Worm (Caenorhabditis elegans) whole organism, early embryonic: ENCODE data around the gene rnp-1.

Source experiments
- B0310.2 ChIP-seq: sonication (generic microtip); optimal IDR thresholded peaks from 2 replicates; lab custom pipeline; 2016; ENCODE audit warnings: mild to moderate bottlenecking, missing genetic modification characterization, missing compliant biosample characterization
- F13C5.2 ChIP-seq: sonication (generic microtip); optimal IDR thresholded peaks from 2 replicates; lab custom pipeline; 2017; ENCODE audit warnings: mild to moderate bottlenecking, missing genetic modification characterization, inconsistent platforms, missing compliant biosample characterization
- aly-1 ChIP-seq: sonication (generic microtip); optimal IDR thresholded peaks from 2 replicates; lab custom pipeline; 2016; ENCODE audit warnings: missing genetic modification characterization, missing compliant biosample characterization
- ama-1 ChIP-seq: fragments of 150-350 bp; optimal IDR thresholded peaks from 2 replicates; lab custom pipeline; 2014
- ceh-13 ChIP-seq: fragments of 200-800 bp; sonication (Bioruptor generic); optimal IDR thresholded peaks from 2 replicates; lab custom pipeline; 2018; ENCODE audit warnings: mild to moderate bottlenecking, missing genetic modification characterization, missing compliant biosample characterization
- ceh-36 ChIP-seq: sonication (generic microtip); optimal IDR thresholded peaks from 2 replicates; lab custom pipeline; 2016; ENCODE audit warnings: missing genetic modification characterization, inconsistent platforms, missing compliant biosample characterization
- ets-7 ChIP-seq: sonication (generic microtip); optimal IDR thresholded peaks from 2 replicates; lab custom pipeline; 2016; ENCODE audit warnings: missing genotype, missing genetic modification characterization, missing compliant biosample characterization
- flt-1 ChIP-seq: fragments of 200-800 bp; sonication (Bioruptor generic); IDR thresholded peaks from 2 replicates; pipeline ENCODE4 v1.3.6; 2022; ENCODE audit warnings: missing genetic modification characterization, missing compliant biosample characterization
- hmbx-1 ChIP-seq: sonication (generic microtip); optimal IDR thresholded peaks from 2 replicates; lab custom pipeline; 2016; ENCODE audit warnings: mild to moderate bottlenecking, missing genetic modification characterization, missing compliant biosample characterization
- hmg-4 ChIP-seq: fragments of 200-800 bp; sonication (Bioruptor generic); optimal IDR thresholded peaks from 2 replicates; lab custom pipeline; 2018; ENCODE audit warnings: mild to moderate bottlenecking, missing genetic modification characterization, missing compliant biosample characterization
- hnd-1 ChIP-seq: sonication (generic microtip); optimal IDR thresholded peaks from 2 replicates; lab custom pipeline; 2016; ENCODE audit warnings: missing genetic modification characterization, missing compliant biosample characterization
- pes-1 ChIP-seq: fragments of 200-800 bp; sonication (Bioruptor generic); IDR thresholded peaks from 2 replicates; pipeline ENCODE4 v1.3.6; 2022; ENCODE audit warnings: missing genetic modification reagents, missing genetic modification characterization, missing compliant biosample characterization
- scrt-1 ChIP-seq: fragments of 200-800 bp; sonication (Bioruptor generic); IDR thresholded peaks from 2 replicates; pipeline ENCODE4 v1.3.6; 2022; ENCODE audit warnings: missing genetic modification characterization, missing compliant biosample characterization
- sea-1 ChIP-seq: fragments of 200-800 bp; sonication (Bioruptor generic); conservative IDR thresholded peaks from 2 replicates; pipeline ENCODE4 v1.3.6; 2022; ENCODE audit warnings: missing genetic modification characterization, missing compliant biosample characterization
- tbx-11 ChIP-seq: fragments of 200-800 bp; sonication (Bioruptor generic); IDR thresholded peaks from 2 replicates; pipeline ENCODE4 v1.3.6; 2022; ENCODE audit warnings: missing genetic modification characterization, missing compliant biosample characterization
- tbx-37 ChIP-seq: fragments of 200-800 bp; sonication (Bioruptor generic); conservative IDR thresholded peaks from 2 replicates; pipeline ENCODE4 v1.3.6; 2022; ENCODE audit warnings: missing genetic modification reagents, missing genetic modification characterization, missing compliant biosample characterization
- tra-4 ChIP-seq: sonication (generic microtip); optimal IDR thresholded peaks from 2 replicates; lab custom pipeline; 2017; ENCODE audit warnings: missing genetic modification characterization, missing compliant biosample characterization

The rnp-1 gene

ce11 chrV:12208678-12209077, 16.6 kb downstream of the rnp-1 start:
- no peak for TF ChIP-seq sea-1 (GFP tag; lab: Robert Waterston, UW)
- TF ChIP-seq pes-1 (GFP tag; lab: Robert Waterston, UW) = no peak
- no peak for TF ChIP-seq ceh-13 (GFP tag; lab: Kevin White, UChicago)

ce11 chrV:12209951-12210350, 17.9 kb downstream of the rnp-1 start:
- TF ChIP-seq aly-1 (tag; lab: Kevin White, UChicago) (no peak), tra-4 (tag; lab: Kevin White, UChicago) (no peak), hmbx-1 (no peak), F13C5.2 (tag; lab: Kevin White, UChicago) (no peak), ets-7 (tag; lab: Kevin White, UChicago) (no peak), hmg-4 (GFP tag; lab: Kevin White, UChicago) (no peak), ceh-13 (GFP tag; lab: Kevin White, UChicago) (no peak), hnd-1 (no peak), B0310.2 (tag; lab: Kevin White, UChicago) (no peak)

DNA sequence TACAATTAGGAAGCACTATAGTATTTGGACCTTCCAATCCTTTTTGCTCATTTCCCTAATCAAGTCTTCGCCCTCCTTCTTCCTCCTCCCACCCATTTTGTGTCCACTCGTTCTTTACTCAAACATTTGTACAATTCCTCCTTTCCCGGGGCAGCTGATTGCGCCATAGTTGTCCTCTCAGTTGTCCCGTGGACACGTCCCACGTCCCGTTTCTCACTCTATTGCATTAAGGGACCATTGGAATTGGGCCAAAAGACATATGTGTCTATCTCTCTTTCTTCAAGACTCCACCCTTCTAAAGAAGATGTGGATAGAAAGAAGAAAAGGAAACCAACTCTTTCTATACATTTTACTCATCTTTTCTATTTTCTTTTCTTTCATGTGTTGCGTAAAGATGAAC, 19.0 kb downstream of the rnp-1 start:
- TF ChIP-seq F13C5.2 (tag; lab: Kevin White, UChicago) (no peak), ceh-36 (no peak), ets-7 (tag; lab: Kevin White, UChicago) (no peak), pes-1 (GFP tag; lab: Robert Waterston, UW) (no peak), tbx-37 (GFP tag; lab: Robert Waterston, UW) (no peak), aly-1 (tag; lab: Kevin White, UChicago) (no peak), scrt-1 (no peak), sea-1 (GFP tag; lab: Robert Waterston, UW) (no peak), B0310.2 (tag; lab: Kevin White, UChicago) (no peak), tra-4 (tag; lab: Kevin White, UChicago) (no peak)

DNA sequence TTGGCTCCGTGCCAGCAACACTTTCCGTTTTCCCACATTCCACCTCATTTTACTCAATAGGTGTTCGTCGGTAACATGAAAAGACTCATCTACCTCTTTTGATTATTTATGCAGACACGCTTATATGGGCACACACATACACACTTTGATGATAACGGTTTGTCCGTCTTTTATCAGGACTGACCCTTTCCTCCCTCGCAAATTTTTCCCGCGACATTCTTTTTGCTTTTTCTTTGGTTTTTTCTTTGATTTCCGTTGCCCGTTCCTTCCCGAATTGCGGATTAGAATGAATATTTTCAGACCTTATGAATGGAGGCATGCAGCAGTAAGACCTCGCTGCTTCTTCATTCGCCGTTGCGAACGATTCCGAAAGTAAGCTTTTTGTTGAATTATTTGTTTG, 21.0 kb downstream of the rnp-1 start, which contains the start of gene vab-8:
vab-8 (plus strand) TSS at position 301 of the 400 bp plus-strand sequence.
- TF ChIP-seq ama-1 (lab: Kevin White, UChicago) (no peak), tbx-37 (GFP tag; lab: Robert Waterston, UW) (no peak), sea-1 (GFP tag; lab: Robert Waterston, UW) (no peak), scrt-1 (no peak), hmg-4 (GFP tag; lab: Kevin White, UChicago) (no peak), ceh-36 (no peak), flt-1 (GFP tag; lab: Robert Waterston, UW) (no peak), aly-1 (tag; lab: Kevin White, UChicago) (no peak), pes-1 (GFP tag; lab: Robert Waterston, UW) (no peak), hnd-1 (no peak), ets-7 (tag; lab: Kevin White, UChicago) (no peak), ceh-13 (GFP tag; lab: Kevin White, UChicago) (no peak), tra-4 (tag; lab: Kevin White, UChicago) (no peak)

DNA sequence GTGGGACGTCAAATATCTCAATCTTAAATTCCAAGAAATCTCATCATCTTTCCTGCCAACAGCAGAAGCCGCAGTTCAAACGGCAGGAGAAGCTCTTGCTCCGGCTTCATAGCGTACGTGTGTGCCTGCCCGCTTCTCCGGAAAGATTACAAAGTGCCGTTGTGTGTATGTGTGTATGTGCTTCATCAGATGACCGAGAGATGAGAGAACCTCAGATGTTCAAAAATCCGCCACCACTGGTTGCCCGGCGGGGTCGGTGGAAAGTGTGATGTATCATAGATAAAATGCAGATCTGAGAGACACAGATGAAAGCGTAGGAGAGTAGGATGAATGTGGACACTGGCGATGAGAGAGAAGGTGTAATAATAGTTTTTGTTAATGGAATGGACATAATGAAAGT, 41.4 kb downstream of the rnp-1 start:
- no peak for TF ChIP-seq tbx-11 (GFP tag; lab: Robert Waterston, UW)
- TF ChIP-seq aly-1 (tag; lab: Kevin White, UChicago) = no peak
- TF ChIP-seq F13C5.2 (tag; lab: Kevin White, UChicago) = no peak
- TF ChIP-seq B0310.2 (tag; lab: Kevin White, UChicago) = no peak
- no peak for TF ChIP-seq ceh-13 (GFP tag; lab: Kevin White, UChicago)
- no peak for TF ChIP-seq ceh-36
- no peak for TF ChIP-seq hnd-1
- no peak for TF ChIP-seq flt-1 (GFP tag; lab: Robert Waterston, UW)
- no peak for TF ChIP-seq hmg-4 (GFP tag; lab: Kevin White, UChicago)
- TF ChIP-seq tra-4 (tag; lab: Kevin White, UChicago) = no peak
- TF ChIP-seq hmbx-1 = no peak
- TF ChIP-seq scrt-1 = no peak
- TF ChIP-seq pes-1 (GFP tag; lab: Robert Waterston, UW) = no peak
- TF ChIP-seq ets-7 (tag; lab: Kevin White, UChicago) = no peak

- TF ChIP-seq hmg-4 (GFP tag; lab: Kevin White, UChicago) = no peak
- no peak for TF ChIP-seq ets-7 (tag; lab: Kevin White, UChicago)
- TF ChIP-seq tbx-37 (GFP tag; lab: Robert Waterston, UW) = no peak
- TF ChIP-seq sea-1 (GFP tag; lab: Robert Waterston, UW) = no peak
- TF ChIP-seq pes-1 (GFP tag; lab: Robert Waterston, UW) = no peak
- TF ChIP-seq F13C5.2 (tag; lab: Kevin White, UChicago) = no peak
- no peak for TF ChIP-seq hmbx-1
- TF ChIP-seq ceh-36 = no peak
- TF ChIP-seq B0310.2 (tag; lab: Kevin White, UChicago) = no peak
- no peak for TF ChIP-seq scrt-1
- no peak for TF ChIP-seq hnd-1
- no peak for TF ChIP-seq tbx-11 (GFP tag; lab: Robert Waterston, UW)
- no peak for TF ChIP-seq flt-1 (GFP tag; lab: Robert Waterston, UW)
- TF ChIP-seq tra-4 (tag; lab: Kevin White, UChicago) = no peak
- TF ChIP-seq ama-1 (lab: Kevin White, UChicago) = no peak
- TF ChIP-seq ceh-13 (GFP tag; lab: Kevin White, UChicago) = no peak
- no peak for TF ChIP-seq aly-1 (tag; lab: Kevin White, UChicago)
Measured at ce11 chrV:12234293-12235004, 42.4 kb downstream of the rnp-1 start, which contains the start of gene myo-3. myo-3 (minus strand) TSS chrV:12234343.

- TF ChIP-seq scrt-1 (no peak), hnd-1 (no peak), tra-4 (tag; lab: Kevin White, UChicago) (no peak)
Measured at ce11 chrV:12235502-12235901, 43.4 kb downstream of the rnp-1 start.
